Worm (Caenorhabditis elegans) whole organism, midembryonic: Measurements from ENCODE around the gene arrd-6.

Source experiments
- flt-1 ChIP-seq: fragments of 200-800 bp; sonication (Bioruptor generic); IDR thresholded peaks from 2 replicates; pipeline ENCODE4 v1.3.6; 2022; ENCODE audit warnings: missing genetic modification characterization, missing compliant biosample characterization
- ztf-29 ChIP-seq: fragments of 200-800 bp; sonication (Bioruptor generic); IDR thresholded peaks from 2 replicates; pipeline ENCODE4 v1.3.6; 2022; ENCODE audit warnings: missing genetic modification reagents, missing genetic modification characterization, missing compliant biosample characterization

The arrd-6 gene

DNA sequence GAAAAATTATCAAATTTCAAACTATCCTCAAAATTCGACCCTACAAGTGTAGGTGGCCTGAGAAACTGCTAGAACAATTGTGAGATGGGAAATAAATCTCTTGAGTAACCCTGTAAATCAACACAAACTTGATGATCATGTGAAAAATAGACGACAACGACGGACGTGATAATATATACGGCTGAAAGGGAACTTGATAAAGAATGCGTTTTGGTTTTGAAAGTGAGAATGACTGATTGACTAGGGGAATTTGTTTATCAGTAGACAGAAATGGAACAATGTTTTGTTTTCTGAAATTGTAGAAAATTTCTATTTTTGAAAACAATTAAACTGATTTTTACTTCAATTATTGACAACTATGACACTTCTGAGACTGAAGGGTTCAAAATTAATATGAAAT, 51.0 kb downstream of the arrd-6 start:
- TF ChIP-seq flt-1 (GFP tag; lab: Robert Waterston, UW) (no peak), ztf-29 (no peak)
